Fruit fly (Drosophila melanogaster) whole organism, embryonic: ENCODE data around the gene CAH1.
A peak's percentile ranks its signal among the peaks of the same experiment; 100 is the strongest.

Experiments used
- Asciz ChIP-seq: fragments of 200-800 bp; sonication (Bioruptor generic); optimal IDR thresholded peaks from 2 replicates; lab custom pipeline; 2017; ENCODE audit warnings: missing biosample characterization, mild to moderate bottlenecking, missing genetic modification characterization, missing genetic modification reagents
- BEAF-32 ChIP-seq: fragments of 200-800 bp; sonication (Bioruptor generic); optimal IDR thresholded peaks from 3 replicates; lab custom pipeline; 2017; ENCODE audit warnings: missing biosample characterization, missing genetic modification characterization, mild to moderate bottlenecking, moderate library complexity, missing genetic modification reagents
- C15 ChIP-seq: fragments of 200-800 bp; sonication (Bioruptor generic); IDR thresholded peaks from 3 replicates; pipeline ENCODE4 v1.3.6; 2022; ENCODE audit warnings: missing biosample characterization, missing genetic modification characterization
- CG10462 ChIP-seq: fragments of 200-800 bp; sonication (Bioruptor generic); optimal IDR thresholded peaks from 2 replicates; lab custom pipeline; 2016; ENCODE audit warnings: missing biosample characterization, missing genetic modification characterization
- CG10654 ChIP-seq: fragments of 200-800 bp; sonication (Bioruptor generic); optimal IDR thresholded peaks from 2 replicates; lab custom pipeline; 2016; ENCODE audit warnings: missing biosample characterization, missing genetic modification characterization
- CG12155 ChIP-seq: fragments of 200-800 bp; sonication (Bioruptor generic); optimal IDR thresholded peaks from 3 replicates; lab custom pipeline; 2016; ENCODE audit warnings: missing biosample characterization, missing genetic modification characterization
- CG13287 ChIP-seq: fragments of 200-800 bp; sonication (Bioruptor generic); IDR thresholded peaks from 2 replicates; pipeline ENCODE4 v1.3.6; 2022; ENCODE audit warnings: missing biosample characterization, missing genetic modification characterization; ENCODE audit not compliant: partially characterized antibody
- CG14441 ChIP-seq: fragments of 200-800 bp; sonication (Bioruptor generic); IDR thresholded peaks from 2 replicates; pipeline ENCODE4 v1.3.6; 2022; ENCODE audit warnings: missing biosample characterization, missing genetic modification characterization
- CG14710 ChIP-seq: fragments of 200-800 bp; sonication (Bioruptor generic); optimal IDR thresholded peaks from 3 replicates; lab custom pipeline; 2019; ENCODE audit warnings: missing biosample characterization, mild to moderate bottlenecking, missing genetic modification characterization, moderate library complexity
- CG15011 ChIP-seq: fragments of 200-800 bp; sonication (Bioruptor generic); optimal IDR thresholded peaks from 3 replicates; lab custom pipeline; 2018; ENCODE audit warnings: missing biosample characterization, mild to moderate bottlenecking, missing genetic modification characterization
- CG1602 ChIP-seq: fragments of 200-800 bp; sonication (Bioruptor generic); optimal IDR thresholded peaks from 3 replicates; lab custom pipeline; 2016; ENCODE audit warnings: missing biosample characterization, missing genetic modification characterization
- CG17186 ChIP-seq: fragments of 200-800 bp; sonication (Bioruptor generic); optimal IDR thresholded peaks from 3 replicates; lab custom pipeline; 2017; ENCODE audit warnings: missing biosample characterization, missing genetic modification reagents, missing genetic modification characterization
- CG2116 ChIP-seq: fragments of 200-800 bp; sonication (Bioruptor generic); optimal IDR thresholded peaks from 3 replicates; lab custom pipeline; 2018; ENCODE audit warnings: missing biosample characterization, mild to moderate bottlenecking, missing genetic modification characterization
- CG2120 ChIP-seq: fragments of 200-800 bp; sonication (Bioruptor generic); optimal IDR thresholded peaks from 3 replicates; lab custom pipeline; 2016; ENCODE audit warnings: missing biosample characterization, missing genetic modification characterization
- CG2129 ChIP-seq: fragments of 200-800 bp; sonication (Bioruptor generic); IDR thresholded peaks from 2 replicates; pipeline ENCODE4 v1.3.6; 2022; ENCODE audit warnings: missing biosample characterization, missing genetic modification characterization; ENCODE audit not compliant: partially characterized antibody
- CG30403 ChIP-seq: fragments of 200-800 bp; sonication (Bioruptor generic); optimal IDR thresholded peaks from 3 replicates; lab custom pipeline; 2016; ENCODE audit warnings: missing biosample characterization, missing genetic modification characterization
- CG3163 ChIP-seq: fragments of 200-800 bp; sonication (Bioruptor generic); optimal IDR thresholded peaks from 3 replicates; lab custom pipeline; 2016; ENCODE audit warnings: missing biosample characterization, missing genetic modification characterization
- CG32772 ChIP-seq: fragments of 200-800 bp; sonication (Bioruptor generic); IDR thresholded peaks from 2 replicates; pipeline ENCODE4 v1.3.6; 2022; ENCODE audit warnings: missing biosample characterization, missing genetic modification characterization
- CG43689 ChIP-seq: fragments of 200-800 bp; sonication (Bioruptor generic); IDR thresholded peaks from 2 replicates; pipeline ENCODE4 v1.3.6; 2022; ENCODE audit warnings: missing biosample characterization, missing genetic modification characterization
- CG6813 ChIP-seq: fragments of 200-800 bp; sonication (Bioruptor generic); optimal IDR thresholded peaks from 2 replicates; lab custom pipeline; 2017; ENCODE audit warnings: missing biosample characterization, missing genetic modification characterization, mild to moderate bottlenecking, moderate library complexity, missing genetic modification reagents
- CG7271 ChIP-seq: fragments of 200-800 bp; sonication (Bioruptor generic); optimal IDR thresholded peaks from 2 replicates; lab custom pipeline; 2018; ENCODE audit warnings: missing biosample characterization, mild to moderate bottlenecking, missing genetic modification characterization, moderate library complexity
- CG7745 ChIP-seq: fragments of 200-800 bp; sonication (Bioruptor generic); optimal IDR thresholded peaks from 2 replicates; lab custom pipeline; 2018; ENCODE audit warnings: missing biosample characterization, mild to moderate bottlenecking, missing genetic modification characterization, moderate library complexity
- CG8765 ChIP-seq: fragments of 200-800 bp; sonication (Bioruptor generic); IDR thresholded peaks from 2 replicates; pipeline ENCODE4 v1.3.6; 2022; ENCODE audit warnings: missing biosample characterization, missing genetic modification characterization
- CG8924 ChIP-seq: fragments of 200-800 bp; optimal IDR thresholded peaks from 3 replicates; lab custom pipeline; 2019; ENCODE audit warnings: missing biosample characterization, mild to moderate bottlenecking, missing genetic modification characterization, moderate library complexity
- CG9797 ChIP-seq: fragments of 200-800 bp; sonication (Bioruptor generic); optimal IDR thresholded peaks from 3 replicates; lab custom pipeline; 2018; ENCODE audit warnings: missing biosample characterization, mild to moderate bottlenecking, missing genetic modification characterization
- CkIIα-i1 ChIP-seq: fragments of 200-800 bp; sonication (Bioruptor generic); IDR thresholded peaks from 2 replicates; pipeline ENCODE4 v1.3.6; 2022; ENCODE audit warnings: missing biosample characterization, missing genetic modification characterization
- Dip3 ChIP-seq: fragments of 200-800 bp; sonication (Bioruptor generic); optimal IDR thresholded peaks from 3 replicates; lab custom pipeline; 2016; ENCODE audit warnings: missing biosample characterization, missing genetic modification characterization
- Eip74EF ChIP-seq, 2 experiments: fragments of 200-800 bp in 1 of 2; fragments of >200 bp in 1 of 2; sonication (Bioruptor generic) in 1 of 2; optimal IDR thresholded peaks; 2 replicates each; lab custom pipeline; 2017 to 2019; ENCODE audit warnings: missing biosample characterization in 2 of 2, missing genetic modification characterization in 2 of 2, mild to moderate bottlenecking in 1 of 2, moderate library complexity in 1 of 2
- Gug ChIP-seq: fragments of 200-800 bp; sonication (Bioruptor generic); IDR thresholded peaks from 4 replicates; pipeline ENCODE4 v1.3.6; 2022; ENCODE audit warnings: missing biosample characterization, missing genetic modification characterization
- Hr39 ChIP-seq: fragments of >200 bp; optimal IDR thresholded peaks from 2 replicates; lab custom pipeline; 2017
- Kr ChIP-seq: fragments of 200-800 bp; sonication (Bioruptor generic); optimal IDR thresholded peaks from 2 replicates; lab custom pipeline; 2017; ENCODE audit warnings: missing biosample characterization, mild to moderate bottlenecking, missing genetic modification characterization
- Lhr ChIP-seq: fragments of 200-800 bp; sonication (Bioruptor generic); optimal IDR thresholded peaks from 3 replicates; lab custom pipeline; 2017; ENCODE audit warnings: mild to moderate bottlenecking, missing biosample characterization, missing genetic modification reagents, missing genetic modification characterization
- Meics ChIP-seq: fragments of 200-800 bp; sonication (Bioruptor generic); optimal IDR thresholded peaks from 2 replicates; lab custom pipeline; 2017; ENCODE audit warnings: missing biosample characterization, mild to moderate bottlenecking, missing genetic modification characterization
- Usf ChIP-seq: fragments of 200-800 bp; sonication (Bioruptor generic); optimal IDR thresholded peaks from 2 replicates; lab custom pipeline; 2017; ENCODE audit warnings: missing genotype, missing biosample characterization, missing genetic modification characterization
- bsh ChIP-seq, 2 experiments: fragments of 200-800 bp; sonication (Bioruptor generic); optimal IDR thresholded peaks; 2 replicates each; lab custom pipeline; 2017 to 2018; ENCODE audit warnings: mild to moderate bottlenecking in 2 of 2, missing biosample characterization in 2 of 2, missing genetic modification characterization in 2 of 2, moderate library complexity in 1 of 2
- chm ChIP-seq: fragments of 200-800 bp; sonication (Bioruptor generic); IDR thresholded peaks from 2 replicates; pipeline ENCODE4 v1.3.6; 2022; ENCODE audit warnings: missing biosample characterization, missing genetic modification characterization
- dimm ChIP-seq: fragments of 200-800 bp; sonication (Bioruptor generic); IDR thresholded peaks from 2 replicates; pipeline ENCODE4 v1.3.6; 2022; ENCODE audit warnings: missing biosample characterization, missing genetic modification characterization
- esg ChIP-seq: fragments of 200-800 bp; sonication (Bioruptor generic); conservative IDR thresholded peaks from 2 replicates; pipeline ENCODE4 v1.3.6; 2022; ENCODE audit warnings: missing biosample characterization, missing genetic modification characterization
- ewg ChIP-seq: fragments of 200-800 bp; sonication (Bioruptor generic); optimal IDR thresholded peaks from 3 replicates; lab custom pipeline; 2017; ENCODE audit warnings: mild to moderate bottlenecking, missing biosample characterization, missing genetic modification reagents, missing genetic modification characterization
- lov ChIP-seq, 2 experiments: fragments of 200-800 bp in 1 of 2; fragments of >200 bp in 1 of 2; sonication (Bioruptor generic) in 1 of 2; IDR thresholded peaks in 1 of 2; optimal IDR thresholded peaks in 1 of 2; 2 replicates in 1 of 2; 3 replicates in 1 of 2; pipeline versions ENCODE4 v1.3.6 to Lab custom; 2017 to 2022; ENCODE audit warnings: missing biosample characterization in 1 of 2, missing genetic modification characterization in 1 of 2
- mam ChIP-seq: fragments of 200-800 bp; sonication (Bioruptor generic); optimal IDR thresholded peaks from 3 replicates; lab custom pipeline; 2016; ENCODE audit warnings: missing biosample characterization, missing genetic modification characterization
- p53 ChIP-seq: fragments of 200-800 bp; sonication (Bioruptor generic); optimal IDR thresholded peaks from 2 replicates; lab custom pipeline; 2016; ENCODE audit warnings: missing biosample characterization, missing genetic modification characterization
- prd ChIP-seq, 3 experiments: fragments of >200 bp in 2 of 3; fragments of 200-800 bp in 1 of 3; sonication (Bioruptor generic) in 1 of 3; optimal IDR thresholded peaks in 2 of 3; IDR thresholded peaks in 1 of 3; 2 replicates in 2 of 3; 3 replicates in 1 of 3; pipeline versions ENCODE4 v1.3.6 to Lab custom; 2017 to 2022; ENCODE audit warnings: missing biosample characterization in 1 of 3, missing genetic modification characterization in 1 of 3
- sd ChIP-seq: fragments of 200-800 bp; sonication (Bioruptor generic); optimal IDR thresholded peaks from 3 replicates; lab custom pipeline; 2018; ENCODE audit warnings: missing biosample characterization, mild to moderate bottlenecking, missing genetic modification characterization, moderate library complexity
- seq ChIP-seq: fragments of 200-800 bp; sonication (Bioruptor generic); IDR thresholded peaks from 2 replicates; pipeline ENCODE4 v1.3.6; 2022; ENCODE audit warnings: missing biosample characterization, missing genetic modification characterization
- sisA ChIP-seq: fragments of 200-800 bp; sonication (Bioruptor generic); IDR thresholded peaks from 2 replicates; pipeline ENCODE4 v1.3.6; 2022; ENCODE audit warnings: missing biosample characterization, missing genetic modification characterization
- stwl ChIP-seq: fragments of 200-800 bp; sonication (Bioruptor generic); optimal IDR thresholded peaks from 3 replicates; lab custom pipeline; 2018; ENCODE audit warnings: missing biosample characterization, mild to moderate bottlenecking, missing genetic modification characterization, moderate library complexity
- usp ChIP-seq: fragments of >200 bp; optimal IDR thresholded peaks from 2 replicates; lab custom pipeline; 2017; ENCODE audit warnings: missing biosample characterization, missing genetic modification characterization
- yki ChIP-seq: fragments of >200 bp; optimal IDR thresholded peaks from 3 replicates; lab custom pipeline; 2018
- zf30C ChIP-seq: fragments of 200-800 bp; sonication (Bioruptor generic); optimal IDR thresholded peaks from 3 replicates; lab custom pipeline; 2018; ENCODE audit warnings: missing biosample characterization, mild to moderate bottlenecking, missing genetic modification characterization

CAH1 gene

dm6 chr2L:13833058-13833457 is 29.6 kb downstream of the CAH1 start, which contains the start of the genes GatC, PolG2 and Polr2C (continued):
- peak in 1 of 2 experiments; percentile 23 for TF ChIP-seq bsh (GFP tag; optimal IDR thresholded peaks at IDR 0.05; lab: Kevin White, UChicago)
- TF ChIP-seq CG7271 (tag; lab: Kevin White, UChicago): no peak
- peak; percentile 77 for TF ChIP-seq BEAF-32 (GFP tag; lab: Kevin White, UChicago)
- no peak for TF ChIP-seq CG14441 (GFP tag; lab: Robert Waterston, UW)
- TF ChIP-seq CG32772: no peak
- peak; percentile 63 for TF ChIP-seq mam
- no peak for TF ChIP-seq Meics (GFP tag; lab: Kevin White, UChicago)
- no peak for TF ChIP-seq zf30C
- peak; percentile 52 for TF ChIP-seq CG2129 (GFP tag; lab: Robert Waterston, UW)
- no peak for TF ChIP-seq lov (optimal IDR thresholded peaks at IDR 0.05; lab: Kevin White, UChicago)
- no peak for TF ChIP-seq lov (GFP tag; IDR thresholded peaks at IDR 0.05; lab: Robert Waterston, UW)
- no peak for TF ChIP-seq Usf (GFP tag; lab: Kevin White, UChicago)
- TF ChIP-seq CG15011 (GFP tag; lab: Kevin White, UChicago): no peak
- peak; percentile 25 for TF ChIP-seq CG12155 (GFP tag; lab: Kevin White, UChicago)
- peak; percentile 63 for TF ChIP-seq CG17186
- TF ChIP-seq CG2116 (GFP tag; lab: Kevin White, UChicago): peak; percentile 66
- TF ChIP-seq CG10654 (GFP tag; lab: Kevin White, UChicago): no peak
- peak; percentile 68 for TF ChIP-seq stwl (tag; lab: Kevin White, UChicago)
- no peak for TF ChIP-seq yki (lab: Kevin White, UChicago)
- no peak for TF ChIP-seq dimm (GFP tag; lab: Robert Waterston, UW)
- no peak for TF ChIP-seq CG8765 (GFP tag; lab: Robert Waterston, UW)
- TF ChIP-seq Gug (GFP tag; lab: Robert Waterston, UW): no peak; the same call in 3 of the 4 replicates
- no peak for TF ChIP-seq chm (GFP tag; lab: Robert Waterston, UW)
- no peak for TF ChIP-seq Hr39 (lab: Kevin White, UChicago)
- TF ChIP-seq ewg (GFP tag; lab: Kevin White, UChicago): no peak
- TF ChIP-seq CG30403: peak; percentile 55
- no peak for TF ChIP-seq CG7745 (tag; lab: Kevin White, UChicago)
- TF ChIP-seq usp: no peak
- TF ChIP-seq CG43689 (GFP tag; lab: Robert Waterston, UW): no peak
- TF ChIP-seq CG2120 (GFP tag; lab: Kevin White, UChicago): peak; percentile 70
- TF ChIP-seq sd (tag; lab: Kevin White, UChicago): no peak
- TF ChIP-seq C15 (GFP tag; lab: Robert Waterston, UW): no peak
- TF ChIP-seq CG14710 (tag; lab: Kevin White, UChicago): peak; percentile 67
- peak; percentile 30; the same call in 1 of the 2 replicates for TF ChIP-seq seq (GFP tag; lab: Robert Waterston, UW)
- no peak for TF ChIP-seq sisA
- TF ChIP-seq CG3163: no peak
- TF ChIP-seq CG6813: no peak
- peak; percentile 26 for TF ChIP-seq Lhr
- peak; percentile 9 for TF ChIP-seq Dip3 (GFP tag; lab: Kevin White, UChicago)
- TF ChIP-seq CG1602 (GFP tag; lab: Kevin White, UChicago): peak; percentile 15
- TF ChIP-seq CG13287: peak; percentile 89
- TF ChIP-seq prd (optimal IDR thresholded peaks at IDR 0.05; lab: Kevin White, UChicago): no peak
- TF ChIP-seq prd (GFP tag; IDR thresholded peaks at IDR 0.05; lab: Robert Waterston, UW): peak; percentile 47; the same call in 2 of the 3 replicates
- peak; percentile 83 for TF ChIP-seq Kr (GFP tag; lab: Kevin White, UChicago)
- peak; percentile 45 for TF ChIP-seq CG8924 (tag; lab: Kevin White, UChicago)
- TF ChIP-seq CG10462 (GFP tag; lab: Kevin White, UChicago): peak; percentile 16
- TF ChIP-seq esg (GFP tag; lab: Robert Waterston, UW): peak; percentile 37; the same call in 1 of the 2 replicates
- no peak for TF ChIP-seq p53 (GFP tag; lab: Kevin White, UChicago)
- no peak for TF ChIP-seq CkIIα-i1 (GFP tag; lab: Robert Waterston, UW)
- TF ChIP-seq Eip74EF (GFP tag; optimal IDR thresholded peaks at IDR 0.05; lab: Kevin White, UChicago): no peak
- no peak for TF ChIP-seq Asciz (GFP tag; lab: Kevin White, UChicago)
- TF ChIP-seq CG9797 (GFP tag; lab: Kevin White, UChicago): peak; percentile 5
